Fruit fly (Drosophila melanogaster): ENCODE measurements around the gene Ccdc58.
A peak's percentile ranks its signal among the peaks of the same experiment; 100 is the strongest.

DNA sequence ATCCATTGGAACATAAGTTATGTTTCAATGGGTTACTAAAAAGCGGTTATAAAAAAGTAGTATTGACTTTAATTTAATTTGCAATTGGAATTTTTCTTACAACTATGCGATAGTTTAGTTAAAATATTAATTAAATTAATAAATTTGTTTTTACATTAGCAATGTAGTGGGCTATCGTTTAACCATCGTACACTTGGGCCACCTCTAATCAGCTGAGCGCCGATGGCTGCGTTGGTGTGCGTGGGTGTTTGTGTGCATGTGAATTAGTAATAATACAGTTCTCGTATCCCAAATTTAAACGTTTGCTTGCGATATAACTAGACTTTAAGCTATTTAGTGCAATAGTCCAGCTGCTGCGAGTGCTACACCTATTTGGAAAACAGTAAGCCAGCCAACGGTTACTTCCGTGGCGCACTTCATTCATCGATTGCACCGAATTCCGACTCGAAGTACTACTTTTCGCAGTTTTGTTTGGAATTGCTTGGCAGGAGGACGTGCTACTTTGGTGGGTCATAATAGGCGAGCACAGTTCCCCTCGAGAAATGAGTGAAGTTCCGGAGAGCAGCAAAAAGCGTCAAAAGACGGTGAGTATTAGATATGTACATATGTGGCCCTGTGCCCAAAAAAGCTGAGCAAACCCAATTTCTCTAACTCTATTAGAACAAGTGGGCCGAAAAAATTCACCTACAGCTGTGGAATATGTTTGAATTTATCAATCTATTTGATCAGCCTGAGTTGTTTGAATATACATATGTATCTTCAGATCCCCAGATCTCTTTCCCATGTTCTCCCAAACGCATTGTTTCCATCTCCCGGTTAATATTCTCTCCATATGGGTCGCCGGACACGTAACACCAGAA is 40.3 kb downstream of the Ccdc58 start, which contains the start of gene Papss:
- TF ChIP-seq HLH106 (tag; optimal IDR thresholded peaks at IDR 0.05) (no peak), Hr78 (GFP tag; optimal IDR thresholded peaks at IDR 0.05) (no peak), usp (GFP tag; optimal IDR thresholded peaks at IDR 0.05) (no peak), psq (GFP tag; optimal IDR thresholded peaks at IDR 0.05) (peak; percentile 8), br (GFP tag; optimal IDR thresholded peaks at IDR 0.05) (no peak), jim (GFP tag; optimal IDR thresholded peaks at IDR 0.05) (no peak), sage (GFP tag; optimal IDR thresholded peaks at IDR 0.05) (no peak), Rel (GFP tag; optimal IDR thresholded peaks at IDR 0.05) (no peak), Rel (tag; optimal IDR thresholded peaks at IDR 0.05) (no peak)

Data from whole organism, wandering third instar larva.